Fruit fly (Drosophila melanogaster): Measurements from ENCODE around the gene CG33645.

Gene CG33645

dm6 chr2L:13547738-13548726, 15.4 kb downstream of the CG33645 start (continued):
- TF ChIP-seq ara (GFP tag; IDR thresholded peaks at IDR 0.05) (no peak), fd102C (GFP tag; optimal IDR thresholded peaks at IDR 0.05) (peak; percentile 35), CG30431 (GFP tag; optimal IDR thresholded peaks at IDR 0.05) (peak; percentile 41), Ptx1 (GFP tag; IDR thresholded peaks at IDR 0.05) (peak; percentile 28), Ravus (GFP tag; IDR thresholded peaks at IDR 0.05) (no peak), ttk (GFP tag; IDR thresholded peaks at IDR 0.05) (0 out of 2 replicates have a peak, but pooled peaks have one; percentile 35), Hr3 (GFP tag; optimal IDR thresholded peaks at IDR 0.05) (peak; percentile 33), CG12104 (GFP tag; optimal IDR thresholded peaks at IDR 0.05) (no peak), br (optimal IDR thresholded peaks at IDR 0.05) (no peak), D19B (GFP tag; optimal IDR thresholded peaks at IDR 0.05) (peak; percentile 20), CG3281 (GFP tag; optimal IDR thresholded peaks at IDR 0.05) (peak; percentile 51), phol (tag; optimal IDR thresholded peaks at IDR 0.05) (peak; percentile 49), Opbp (GFP tag; IDR thresholded peaks at IDR 0.05; ENCODE audit: partially characterized antibody) (peak; percentile 60; the same call in 1 of the 3 replicates), maf-S (GFP tag; optimal IDR thresholded peaks at IDR 0.05) (peak; percentile 54), slou (GFP tag; optimal IDR thresholded peaks at IDR 0.05) (no peak), grn (GFP tag; optimal IDR thresholded peaks at IDR 0.05) (no peak), Bdp1 (GFP tag; optimal IDR thresholded peaks at IDR 0.05) (no peak), Adf1 (GFP tag; IDR thresholded peaks at IDR 0.05) (peak; percentile 81), scrt (GFP tag; optimal IDR thresholded peaks at IDR 0.05) (peak; percentile 62), jing (GFP tag; optimal IDR thresholded peaks at IDR 0.05) (peak; percentile 15), CG2120 (GFP tag; optimal IDR thresholded peaks at IDR 0.05) (peak; percentile 82), CG7839 (tag; optimal IDR thresholded peaks at IDR 0.05) (peak; percentile 68), fru (optimal IDR thresholded peaks at IDR 0.05) (no peak), btn (GFP tag; optimal IDR thresholded peaks at IDR 0.05) (no peak), CG15601 (tag; optimal IDR thresholded peaks at IDR 0.05) (no peak), kah (GFP tag; optimal IDR thresholded peaks at IDR 0.05) (no peak), CG1603 (tag; optimal IDR thresholded peaks at IDR 0.05) (no peak), p53 (GFP tag; optimal IDR thresholded peaks at IDR 0.05) (no peak), CG14710 (tag; optimal IDR thresholded peaks at IDR 0.05) (peak; percentile 37), CG6272 (GFP tag; IDR thresholded peaks at IDR 0.05) (no peak), cad (GFP tag; optimal IDR thresholded peaks at IDR 0.05) (peak; percentile 13), Ssrp (tag; optimal IDR thresholded peaks at IDR 0.05) (peak; percentile 27), CG7963 (GFP tag; IDR thresholded peaks at IDR 0.05; ENCODE audit: partially characterized antibody) (0 out of 3 replicates have a peak, but pooled peaks have one; percentile 27), wor (GFP tag; IDR thresholded peaks at IDR 0.05) (no peak), nau (GFP tag; optimal IDR thresholded peaks at IDR 0.05) (peak; percentile 34), toy (GFP tag; IDR thresholded peaks at IDR 0.05) (no peak), CG8944 (GFP tag; optimal IDR thresholded peaks at IDR 0.05) (peak; percentile 50), trh (GFP tag; optimal IDR thresholded peaks at IDR 0.05) (no peak), run (tag; optimal IDR thresholded peaks at IDR 0.05) (no peak), CTCF (GFP tag; optimal IDR thresholded peaks at IDR 0.05) (no peak), Hmr (GFP tag; optimal IDR thresholded peaks at IDR 0.05) (peak; percentile 58), Ada2b (GFP tag; IDR thresholded peaks at IDR 0.05) (0 out of 2 replicates have a peak, but pooled peaks have one; percentile 21), CG32532 (GFP tag; IDR thresholded peaks at IDR 0.05) (0 out of 2 replicates have a peak, but pooled peaks have one; percentile 39), grau (tag; optimal IDR thresholded peaks at IDR 0.05) (peak; percentile 64), al (GFP tag; IDR thresholded peaks at IDR 0.05) (no peak), tgo (GFP tag; IDR thresholded peaks at IDR 0.05) (no peak), CG3838 (GFP tag; optimal IDR thresholded peaks at IDR 0.05) (no peak), Usf (GFP tag; optimal IDR thresholded peaks at IDR 0.05) (peak; percentile 46), CG10267 (tag; optimal IDR thresholded peaks at IDR 0.05) (peak; percentile 15), CG9817 (tag; optimal IDR thresholded peaks at IDR 0.05) (peak; percentile 33)
